Fruit fly (Drosophila melanogaster) whole organism, embryonic: ENCODE results near the gene CG6409.

Experiments
- Asciz ChIP-seq: fragments of 200-800 bp; sonication (Bioruptor generic); optimal IDR thresholded peaks from 2 replicates; lab custom pipeline; 2017; ENCODE audit warnings: missing biosample characterization, mild to moderate bottlenecking, missing genetic modification characterization, missing genetic modification reagents
- Bdp1 ChIP-seq: fragments of 200-800 bp; sonication (Bioruptor generic); optimal IDR thresholded peaks from 3 replicates; lab custom pipeline; 2016; ENCODE audit warnings: missing biosample characterization, missing genetic modification characterization
- Bgb ChIP-seq: fragments of 200-800 bp; sonication (Bioruptor generic); IDR thresholded peaks from 2 replicates; pipeline ENCODE4 v1.3.6; 2022; ENCODE audit warnings: missing biosample characterization, missing genetic modification characterization; ENCODE audit not compliant: partially characterized antibody
- CG1024 ChIP-seq: fragments of 200-800 bp; sonication (Bioruptor generic); IDR thresholded peaks from 2 replicates; pipeline ENCODE4 v1.3.6; 2022; ENCODE audit warnings: missing biosample characterization, missing genetic modification characterization
- CG10431 ChIP-seq: fragments of 200-800 bp; sonication (Bioruptor generic); optimal IDR thresholded peaks from 3 replicates; lab custom pipeline; 2018; ENCODE audit warnings: missing biosample characterization, mild to moderate bottlenecking, missing genetic modification characterization
- CG10565 ChIP-seq: fragments of 200-800 bp; sonication (Bioruptor generic); optimal IDR thresholded peaks from 3 replicates; lab custom pipeline; 2016; ENCODE audit warnings: missing biosample characterization, mild to moderate bottlenecking, missing genetic modification characterization
- CG10979 ChIP-seq: fragments of 200-800 bp; sonication (Bioruptor generic); optimal IDR thresholded peaks from 2 replicates; lab custom pipeline; 2018; ENCODE audit warnings: missing biosample characterization, mild to moderate bottlenecking, missing genetic modification characterization, moderate library complexity
- CG11560 ChIP-seq: fragments of 200-800 bp; sonication (Bioruptor generic); IDR thresholded peaks from 3 replicates; pipeline ENCODE4 v1.3.6; 2022; ENCODE audit warnings: missing biosample characterization, missing genetic modification characterization
- CG12659 ChIP-seq: fragments of 200-800 bp; sonication (Bioruptor generic); optimal IDR thresholded peaks from 3 replicates; lab custom pipeline; 2017; ENCODE audit warnings: mild to moderate bottlenecking, missing biosample characterization, missing genetic modification reagents, missing genetic modification characterization
- CG13775 ChIP-seq: fragments of 200-800 bp; sonication (Bioruptor generic); optimal IDR thresholded peaks from 3 replicates; lab custom pipeline; 2017; ENCODE audit warnings: missing biosample characterization, mild to moderate bottlenecking, missing genetic modification characterization
- CG14441 ChIP-seq: fragments of 200-800 bp; sonication (Bioruptor generic); IDR thresholded peaks from 2 replicates; pipeline ENCODE4 v1.3.6; 2022; ENCODE audit warnings: missing biosample characterization, missing genetic modification characterization
- CG17186 ChIP-seq: fragments of 200-800 bp; sonication (Bioruptor generic); optimal IDR thresholded peaks from 3 replicates; lab custom pipeline; 2017; ENCODE audit warnings: missing biosample characterization, missing genetic modification reagents, missing genetic modification characterization
- CG17361 ChIP-seq: fragments of 200-800 bp; sonication (Bioruptor generic); IDR thresholded peaks from 3 replicates; pipeline ENCODE4 v1.3.6; 2022; ENCODE audit warnings: missing biosample characterization, missing genetic modification characterization
- CG2712 ChIP-seq: fragments of 200-800 bp; optimal IDR thresholded peaks from 3 replicates; lab custom pipeline; 2019; ENCODE audit warnings: missing biosample characterization, mild to moderate bottlenecking, missing genetic modification characterization, moderate library complexity
- CG32772 ChIP-seq: fragments of 200-800 bp; sonication (Bioruptor generic); IDR thresholded peaks from 2 replicates; pipeline ENCODE4 v1.3.6; 2022; ENCODE audit warnings: missing biosample characterization, missing genetic modification characterization
- CG3726 ChIP-seq: fragments of 200-800 bp; sonication (Bioruptor generic); IDR thresholded peaks from 3 replicates; pipeline ENCODE4, ENCODE4 v1.3.6; 2022; ENCODE audit warnings: missing biosample characterization, missing genetic modification characterization
- CG43689 ChIP-seq: fragments of 200-800 bp; sonication (Bioruptor generic); IDR thresholded peaks from 2 replicates; pipeline ENCODE4 v1.3.6; 2022; ENCODE audit warnings: missing biosample characterization, missing genetic modification characterization
- CG6175 ChIP-seq: fragments of 200-800 bp; sonication (Bioruptor generic); IDR thresholded peaks from 3 replicates; pipeline ENCODE4 v1.3.6; 2022; ENCODE audit warnings: missing biosample characterization, missing genetic modification characterization
- CG6254 ChIP-seq: fragments of 200-800 bp; sonication (Bioruptor generic); optimal IDR thresholded peaks from 3 replicates; lab custom pipeline; 2017; ENCODE audit warnings: mild to moderate bottlenecking, missing biosample characterization, missing genetic modification reagents, missing genetic modification characterization
- CG6654 ChIP-seq: fragments of 200-800 bp; sonication (Bioruptor generic); optimal IDR thresholded peaks from 2 replicates; lab custom pipeline; 2017; ENCODE audit warnings: missing biosample characterization, mild to moderate bottlenecking, missing genetic modification characterization
- CG6683 ChIP-seq: fragments of 200-800 bp; sonication (Bioruptor generic); optimal IDR thresholded peaks from 2 replicates; lab custom pipeline; 2017; ENCODE audit warnings: missing biosample characterization, mild to moderate bottlenecking, missing genetic modification characterization, missing genetic modification reagents
- CG6689 ChIP-seq: fragments of 200-800 bp; sonication (Bioruptor generic); IDR thresholded peaks from 2 replicates; pipeline ENCODE4 v1.3.6; 2022; ENCODE audit warnings: missing biosample characterization, missing genetic modification characterization
- CG7556 ChIP-seq: fragments of 200-800 bp; sonication (Bioruptor generic); optimal IDR thresholded peaks from 2 replicates; lab custom pipeline; 2017; ENCODE audit warnings: missing biosample characterization, mild to moderate bottlenecking, missing genetic modification characterization
- CG9215 ChIP-seq: fragments of 200-800 bp; sonication (Bioruptor generic); IDR thresholded peaks from 2 replicates; pipeline ENCODE4 v1.3.6; 2022; ENCODE audit warnings: missing biosample characterization, missing genetic modification characterization
- Dip3 ChIP-seq: fragments of 200-800 bp; sonication (Bioruptor generic); optimal IDR thresholded peaks from 3 replicates; lab custom pipeline; 2016; ENCODE audit warnings: missing biosample characterization, missing genetic modification characterization
- Dll ChIP-seq: fragments of 200-800 bp; sonication (Bioruptor generic); IDR thresholded peaks from 4 replicates; pipeline ENCODE4 v1.3.6; 2022; ENCODE audit warnings: missing biosample characterization, missing genetic modification characterization; ENCODE audit not compliant: partially characterized antibody
- Doc2 ChIP-seq: fragments of 200-800 bp; sonication (Bioruptor generic); IDR thresholded peaks from 2 replicates; pipeline ENCODE4 v1.3.6; 2022; ENCODE audit warnings: missing biosample characterization, missing genetic modification characterization
- H2.0 ChIP-seq: fragments of 200-800 bp; sonication (Bioruptor generic); IDR thresholded peaks from 2 replicates; pipeline ENCODE4 v1.3.6; 2022; ENCODE audit warnings: missing biosample characterization, missing genetic modification characterization
- HLH4C ChIP-seq: fragments of 200-800 bp; sonication (Bioruptor generic); IDR thresholded peaks from 3 replicates; pipeline ENCODE4 v1.3.6; 2022; ENCODE audit warnings: missing biosample characterization, missing genetic modification characterization; ENCODE audit not compliant: partially characterized antibody
- Lim3 ChIP-seq: fragments of 200-800 bp; sonication (Bioruptor generic); IDR thresholded peaks from 2 replicates; pipeline ENCODE4 v1.3.6; 2022; ENCODE audit warnings: missing biosample characterization, missing genetic modification characterization
- Myb ChIP-seq: fragments of 200-800 bp; sonication (Bioruptor generic); optimal IDR thresholded peaks from 2 replicates; lab custom pipeline; 2016; ENCODE audit warnings: missing biosample characterization, missing genetic modification characterization
- Rfx ChIP-seq: fragments of 200-800 bp; sonication (Bioruptor generic); IDR thresholded peaks from 2 replicates; pipeline ENCODE4 v1.3.6; 2022; ENCODE audit warnings: missing biosample characterization, missing genetic modification characterization
- Usf ChIP-seq: fragments of 200-800 bp; sonication (Bioruptor generic); optimal IDR thresholded peaks from 2 replicates; lab custom pipeline; 2017; ENCODE audit warnings: missing genotype, missing biosample characterization, missing genetic modification characterization
- YL-1 ChIP-seq: fragments of 200-800 bp; sonication (Bioruptor generic); optimal IDR thresholded peaks from 3 replicates; lab custom pipeline; 2017; ENCODE audit warnings: missing biosample characterization, mild to moderate bottlenecking, missing genetic modification characterization
- bigmax ChIP-seq: fragments of 200-800 bp; sonication (Bioruptor generic); optimal IDR thresholded peaks from 2 replicates; lab custom pipeline; 2018; ENCODE audit warnings: missing biosample characterization, mild to moderate bottlenecking, missing genetic modification characterization
- bsh ChIP-seq, 2 experiments: fragments of 200-800 bp; sonication (Bioruptor generic); optimal IDR thresholded peaks; 2 replicates each; lab custom pipeline; 2017 to 2018; ENCODE audit warnings: mild to moderate bottlenecking in 2 of 2, missing biosample characterization in 2 of 2, missing genetic modification characterization in 2 of 2, moderate library complexity in 1 of 2
- esg ChIP-seq: fragments of 200-800 bp; sonication (Bioruptor generic); conservative IDR thresholded peaks from 2 replicates; pipeline ENCODE4 v1.3.6; 2022; ENCODE audit warnings: missing biosample characterization, missing genetic modification characterization
- eyg ChIP-seq: fragments of 200-800 bp; sonication (Bioruptor generic); optimal IDR thresholded peaks from 3 replicates; lab custom pipeline; 2016; ENCODE audit warnings: missing biosample characterization, missing genetic modification characterization
- fd3F ChIP-seq: fragments of 200-800 bp; sonication (Bioruptor generic); optimal IDR thresholded peaks from 2 replicates; lab custom pipeline; 2018; ENCODE audit warnings: missing biosample characterization, mild to moderate bottlenecking, missing genetic modification characterization, moderate library complexity
- fru ChIP-seq: fragments of >200 bp; optimal IDR thresholded peaks from 2 replicates; lab custom pipeline; 2017
- ftz-f1 ChIP-seq: fragments of 200-800 bp; sonication (Bioruptor generic); optimal IDR thresholded peaks from 2 replicates; lab custom pipeline; 2016; ENCODE audit warnings: missing biosample characterization, missing genetic modification characterization
- ind ChIP-seq: fragments of 200-800 bp; sonication (Bioruptor generic); optimal IDR thresholded peaks from 3 replicates; lab custom pipeline; 2016; ENCODE audit warnings: missing biosample characterization, missing genetic modification characterization
- insv ChIP-seq, 2 experiments: fragments of 200-800 bp; sonication (Bioruptor generic); optimal IDR thresholded peaks; 3 replicates each; lab custom pipeline; 2016 to 2018; ENCODE audit warnings: missing biosample characterization in 2 of 2, missing genetic modification characterization in 2 of 2
- inv ChIP-seq: fragments of 200-800 bp; sonication (Bioruptor generic); IDR thresholded peaks from 2 replicates; pipeline ENCODE4 v1.3.6; 2022; ENCODE audit warnings: missing biosample characterization, missing genetic modification characterization; ENCODE audit not compliant: partially characterized antibody
- pita ChIP-seq: fragments of 200-800 bp; sonication (Bioruptor generic); optimal IDR thresholded peaks from 2 replicates; lab custom pipeline; 2017; ENCODE audit warnings: missing biosample characterization, mild to moderate bottlenecking, missing genetic modification characterization
- pum ChIP-seq: fragments of 200-800 bp; sonication (Bioruptor generic); optimal IDR thresholded peaks from 2 replicates; lab custom pipeline; 2016; ENCODE audit warnings: missing biosample characterization, missing genetic modification characterization
- sd ChIP-seq: fragments of 200-800 bp; sonication (Bioruptor generic); optimal IDR thresholded peaks from 3 replicates; lab custom pipeline; 2018; ENCODE audit warnings: missing biosample characterization, mild to moderate bottlenecking, missing genetic modification characterization, moderate library complexity
- stwl ChIP-seq: fragments of 200-800 bp; sonication (Bioruptor generic); optimal IDR thresholded peaks from 3 replicates; lab custom pipeline; 2018; ENCODE audit warnings: missing biosample characterization, mild to moderate bottlenecking, missing genetic modification characterization, moderate library complexity
- tup ChIP-seq: fragments of 200-800 bp; sonication (Bioruptor generic); optimal IDR thresholded peaks from 2 replicates; lab custom pipeline; 2016; ENCODE audit warnings: missing biosample characterization, mild to moderate bottlenecking, missing genetic modification characterization, moderate library complexity
- zen2 ChIP-seq: fragments of 200-800 bp; sonication (Bioruptor generic); IDR thresholded peaks from 3 replicates; pipeline ENCODE4 v1.3.6; 2022; ENCODE audit warnings: missing biosample characterization, missing genetic modification characterization; ENCODE audit not compliant: partially characterized antibody
- zf30C ChIP-seq: fragments of 200-800 bp; sonication (Bioruptor generic); optimal IDR thresholded peaks from 3 replicates; lab custom pipeline; 2018; ENCODE audit warnings: missing biosample characterization, mild to moderate bottlenecking, missing genetic modification characterization

Gene CG6409

DNA sequence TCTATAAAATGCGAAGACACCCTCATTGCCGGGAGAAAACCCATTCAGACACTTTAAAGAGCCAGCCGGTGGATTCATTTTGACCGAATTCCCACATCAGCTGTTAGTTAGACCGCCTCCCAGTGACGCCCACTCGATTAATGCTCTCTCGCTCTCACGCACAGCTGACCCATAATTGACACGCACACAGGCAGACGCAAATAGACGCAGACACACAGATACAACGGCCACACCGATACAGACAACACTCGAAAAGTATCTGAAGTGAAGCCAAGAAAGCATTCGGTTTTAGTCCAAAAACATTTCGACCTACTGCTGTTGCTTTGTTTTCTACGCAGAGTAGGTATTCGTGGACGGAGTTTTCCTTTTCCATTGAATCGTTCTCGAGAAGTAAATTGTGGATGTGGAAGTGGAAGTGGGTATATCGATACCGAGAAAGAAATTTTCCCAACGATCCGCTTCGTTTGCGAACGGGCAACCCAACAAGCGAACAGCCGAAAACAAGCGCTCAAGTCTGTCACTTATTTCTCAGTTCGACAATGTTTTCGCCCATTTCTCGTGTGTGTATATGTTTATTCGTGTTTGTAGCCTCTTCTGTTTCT is 22.0 kb downstream of the CG6409 start (continued):
- TF ChIP-seq CG6654 (GFP tag; lab: Kevin White, UChicago) (no peak), fd3F (GFP tag; lab: Kevin White, UChicago) (no peak), Lim3 (no peak), Doc2 (GFP tag; lab: Robert Waterston, UW) (no peak), Myb (GFP tag; lab: Kevin White, UChicago) (no peak), CG10565 (GFP tag; lab: Kevin White, UChicago) (no peak), bsh (GFP tag; optimal IDR thresholded peaks at IDR 0.05; lab: Kevin White, UChicago) (no peak), eyg (GFP tag; lab: Kevin White, UChicago) (no peak), HLH4C (GFP tag; lab: Robert Waterston, UW) (no peak), CG43689 (GFP tag; lab: Robert Waterston, UW) (no peak), CG7556 (peak; percentile 11), CG6254 (GFP tag; lab: Kevin White, UChicago) (peak; percentile 31), zf30C (GFP tag; lab: Kevin White, UChicago) (peak; percentile 0), Rfx (GFP tag; lab: Robert Waterston, UW) (no peak), Dll (GFP tag; lab: Robert Waterston, UW) (0 out of 4 replicates have a peak, but pooled peaks have one; percentile 25), CG6175 (GFP tag; lab: Robert Waterston, UW) (no peak), CG32772 (no peak), pita (GFP tag; lab: Kevin White, UChicago) (no peak), CG10431 (GFP tag; lab: Kevin White, UChicago) (no peak), ftz-f1 (GFP tag; lab: Kevin White, UChicago) (no peak), CG2712 (peak; percentile 11), bigmax (GFP tag; lab: Kevin White, UChicago) (no peak), CG6689 (GFP tag; lab: Robert Waterston, UW) (no peak), CG17186 (GFP tag; lab: Kevin White, UChicago) (no peak), Usf (GFP tag; lab: Kevin White, UChicago) (no peak), CG13775 (GFP tag; lab: Kevin White, UChicago) (no peak), Bgb (GFP tag; lab: Robert Waterston, UW) (peak; percentile 22; the same call in 1 of the 2 replicates), YL-1 (GFP tag; lab: Kevin White, UChicago) (no peak), CG14441 (GFP tag; lab: Robert Waterston, UW) (peak; percentile 21; the same call in 1 of the 2 replicates), Asciz (GFP tag; lab: Kevin White, UChicago) (no peak), CG9215 (GFP tag; lab: Robert Waterston, UW) (no peak), fru (lab: Kevin White, UChicago) (no peak), CG11560 (no peak), CG10979 (tag; lab: Kevin White, UChicago) (no peak), CG17361 (GFP tag; lab: Robert Waterston, UW) (no peak), CG1024 (GFP tag; lab: Robert Waterston, UW) (no peak), zen2 (GFP tag; lab: Robert Waterston, UW) (no peak), Bdp1 (GFP tag; lab: Kevin White, UChicago) (no peak), CG3726 (GFP tag; lab: Robert Waterston, UW) (no peak), CG12659 (no peak), esg (no peak), H2.0 (GFP tag; lab: Robert Waterston, UW) (no peak), tup (GFP tag; lab: Kevin White, UChicago) (no peak), insv (GFP tag; optimal IDR thresholded peaks at IDR 0.05; lab: Kevin White, UChicago) (no peak), stwl (tag; lab: Kevin White, UChicago) (no peak), pum (GFP tag; lab: Kevin White, UChicago) (no peak), CG6683 (GFP tag; lab: Kevin White, UChicago) (no peak), sd (tag; lab: Kevin White, UChicago) (peak; percentile 74), inv (GFP tag; lab: Robert Waterston, UW) (no peak), ind (GFP tag; lab: Kevin White, UChicago) (no peak), Dip3 (GFP tag; lab: Kevin White, UChicago) (no peak)
